Fruit fly (Drosophila melanogaster): ENCODE data around the gene inaF-A.

Gene inaF-A

DNA sequence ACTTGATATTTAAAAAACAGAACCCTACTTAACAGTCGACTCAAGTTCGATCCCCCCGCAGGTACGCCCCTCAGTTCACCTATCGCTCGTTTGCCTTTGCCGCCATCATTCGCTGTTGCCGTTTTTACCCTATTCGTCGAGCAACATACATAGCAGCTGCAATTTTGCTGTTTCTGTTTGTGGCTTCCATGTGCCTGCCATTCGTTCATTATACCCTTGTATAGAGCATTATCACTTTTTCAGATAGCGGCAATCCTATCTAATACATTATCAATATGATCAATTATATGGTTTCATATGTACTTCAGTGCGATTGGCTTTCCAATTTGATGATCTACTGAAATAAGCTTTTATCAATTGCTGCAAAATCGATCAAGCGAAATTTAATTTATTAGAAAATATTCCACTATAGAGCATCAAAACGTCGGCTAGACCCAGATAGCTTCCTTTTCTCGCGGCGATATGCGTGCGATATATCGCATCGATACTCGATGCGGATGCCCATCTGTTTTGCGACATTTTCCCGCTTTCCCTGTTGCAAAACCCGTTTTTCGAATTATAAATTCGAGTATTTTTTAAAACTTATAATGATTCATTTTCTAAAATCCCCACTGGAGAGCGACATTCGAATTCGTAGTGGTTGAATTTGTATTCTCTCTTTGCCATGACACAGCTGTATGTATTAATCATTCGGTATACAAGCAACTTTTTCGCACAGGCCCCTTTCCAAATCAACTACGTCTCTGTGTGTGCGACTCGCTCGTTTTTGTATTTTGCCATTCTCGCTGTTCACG is 17.6 kb downstream of the inaF-A start (continued):
- TF ChIP-seq pros (GFP tag; optimal IDR thresholded peaks at IDR 0.05) = peak; percentile 73
- peak; percentile 75 for TF ChIP-seq CG13287 (GFP tag; IDR thresholded peaks at IDR 0.05; ENCODE audit: partially characterized antibody)
- 0 out of 3 replicates have a peak, but pooled peaks have one; percentile 57 for TF ChIP-seq gce (GFP tag; IDR thresholded peaks at IDR 0.05)
- peak; percentile 89 for TF ChIP-seq CG18619 (GFP tag; optimal IDR thresholded peaks at IDR 0.05)
- no peak for TF ChIP-seq dimm (GFP tag; IDR thresholded peaks at IDR 0.05)
- TF ChIP-seq unpg (GFP tag; optimal IDR thresholded peaks at IDR 0.05) = peak; percentile 87
- no peak for TF ChIP-seq stwl (tag; optimal IDR thresholded peaks at IDR 0.05)
- peak; percentile 72 for TF ChIP-seq jumu (GFP tag; optimal IDR thresholded peaks at IDR 0.05)
- no peak for TF ChIP-seq bigmax (GFP tag; optimal IDR thresholded peaks at IDR 0.05)
- TF ChIP-seq unc-4 (GFP tag; IDR thresholded peaks at IDR 0.05; ENCODE audit: partially characterized antibody) = peak; percentile 72
- TF ChIP-seq Opbp (GFP tag; IDR thresholded peaks at IDR 0.05; ENCODE audit: partially characterized antibody) = peak; percentile 58; the same call in 1 of the 3 replicates
- TF ChIP-seq CG32767 (GFP tag; IDR thresholded peaks at IDR 0.05) = peak; percentile 90
- TF ChIP-seq H2.0 (GFP tag; IDR thresholded peaks at IDR 0.05) = peak; percentile 65
- peak; percentile 92 for TF ChIP-seq CG2120 (GFP tag; optimal IDR thresholded peaks at IDR 0.05)
- peak; percentile 86 for TF ChIP-seq gcm (GFP tag; optimal IDR thresholded peaks at IDR 0.05)
- TF ChIP-seq Dll (GFP tag; IDR thresholded peaks at IDR 0.05; ENCODE audit: partially characterized antibody) = peak; percentile 79
- TF ChIP-seq CG1233 (GFP tag; optimal IDR thresholded peaks at IDR 0.05) = peak; percentile 86
- TF ChIP-seq caup (GFP tag; optimal IDR thresholded peaks at IDR 0.05; ENCODE audit: severe bottlenecking) = peak; percentile 86
- TF ChIP-seq PHDP (tag; optimal IDR thresholded peaks at IDR 0.05) = peak; percentile 88
- TF ChIP-seq tin (GFP tag; optimal IDR thresholded peaks at IDR 0.05) = peak; percentile 82
- peak; percentile 58 for TF ChIP-seq Doc3 (GFP tag; IDR thresholded peaks at IDR 0.05; ENCODE audit: partially characterized antibody)
- peak; percentile 66 for TF ChIP-seq MTF-1 (GFP tag; optimal IDR thresholded peaks at IDR 0.05; ENCODE audit: borderline replicate concordance)
- TF ChIP-seq CG14667 (GFP tag; IDR thresholded peaks at IDR 0.05) = peak; percentile 58
- TF ChIP-seq mirr (GFP tag; optimal IDR thresholded peaks at IDR 0.05) = peak; percentile 9
- TF ChIP-seq CG31365 (tag; optimal IDR thresholded peaks at IDR 0.05) = peak; percentile 32
- TF ChIP-seq CG4328 (GFP tag; optimal IDR thresholded peaks at IDR 0.05) = peak; percentile 76
- TF ChIP-seq pan (optimal IDR thresholded peaks at IDR 0.05) = no peak
- peak in 1 of 2 experiments; percentile 73 for TF ChIP-seq pan (GFP tag; optimal IDR thresholded peaks at IDR 0.05 in 1 of 2, IDR thresholded peaks at IDR 0.05 in 1 of 2)
- TF ChIP-seq lola (GFP tag; optimal IDR thresholded peaks at IDR 0.05) = peak in 1 of 3 experiments; percentile 91
- TF ChIP-seq peb (GFP tag; IDR thresholded peaks at IDR 0.05) = peak; percentile 49; the same call in 1 of the 2 replicates
- TF ChIP-seq gfzf (GFP tag; optimal IDR thresholded peaks at IDR 0.05) = peak; percentile 2
- TF ChIP-seq Fer2 (tag; optimal IDR thresholded peaks at IDR 0.05) = peak; percentile 65
- no peak for TF ChIP-seq sr (GFP tag; IDR thresholded peaks at IDR 0.05)
- TF ChIP-seq Spps (tag; optimal IDR thresholded peaks at IDR 0.05) = peak; percentile 62
- no peak for TF ChIP-seq Sin3A (optimal IDR thresholded peaks at IDR 0.05)
- TF ChIP-seq CG6254 (GFP tag; optimal IDR thresholded peaks at IDR 0.05) = peak; percentile 67
- peak; percentile 91 for TF ChIP-seq CG10209 (GFP tag; optimal IDR thresholded peaks at IDR 0.05)
- peak; percentile 90 for TF ChIP-seq CG1602 (GFP tag; optimal IDR thresholded peaks at IDR 0.05)
- TF ChIP-seq B-H1 (GFP tag; IDR thresholded peaks at IDR 0.05) = peak; percentile 65
- peak; percentile 68 for TF ChIP-seq CG13123 (GFP tag; optimal IDR thresholded peaks at IDR 0.05)
- TF ChIP-seq Camta (GFP tag; optimal IDR thresholded peaks at IDR 0.05) = peak; percentile 84
- TF ChIP-seq CG14050 (GFP tag; IDR thresholded peaks at IDR 0.05) = peak; percentile 55; the same call in 2 of the 3 replicates
- peak; percentile 77 for TF ChIP-seq Bdp1 (GFP tag; optimal IDR thresholded peaks at IDR 0.05)
- peak; percentile 51 for TF ChIP-seq Bgb (GFP tag; IDR thresholded peaks at IDR 0.05; ENCODE audit: partially characterized antibody)
- TF ChIP-seq Optix (GFP tag; IDR thresholded peaks at IDR 0.05) = peak; percentile 58; the same call in 2 of the 3 replicates
- TF ChIP-seq CkIIα-i1 (GFP tag; IDR thresholded peaks at IDR 0.05) = no peak
- TF ChIP-seq CG9437 (GFP tag; optimal IDR thresholded peaks at IDR 0.05) = peak; percentile 82
- no peak for TF ChIP-seq eve (GFP tag; optimal IDR thresholded peaks at IDR 0.05)

All from whole organism, embryonic.